Worm (Caenorhabditis elegans): ENCODE data around the gene lips-10.

Gene lips-10

DNA sequence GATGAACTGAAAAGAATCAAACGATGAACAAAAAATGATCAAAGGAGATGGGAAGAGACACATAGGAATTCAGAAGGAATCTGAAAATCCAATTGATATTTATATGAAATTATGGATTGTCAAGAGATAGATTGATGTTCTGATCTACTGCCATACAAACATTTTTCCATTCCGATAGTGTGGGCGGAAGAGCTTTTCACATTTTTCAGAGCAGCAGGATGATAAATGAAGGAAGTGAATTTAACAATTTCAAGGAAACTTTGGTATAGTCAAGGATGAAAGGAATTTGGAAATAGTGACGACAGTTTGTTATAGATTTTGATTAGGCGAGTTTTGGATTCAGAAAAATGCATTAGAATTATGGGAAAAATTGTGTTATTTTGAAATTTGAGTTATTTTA, 33.7 kb upstream of the lips-10 start, which contains the start of gene ubc-24:
Gene ubc-24, plus strand, starts transcription at position 301 of the 400 bp plus-strand sequence.
- no peak for TF ChIP-seq ceh-13 (GFP tag; optimal IDR thresholded peaks at IDR 0.05)

DNA sequence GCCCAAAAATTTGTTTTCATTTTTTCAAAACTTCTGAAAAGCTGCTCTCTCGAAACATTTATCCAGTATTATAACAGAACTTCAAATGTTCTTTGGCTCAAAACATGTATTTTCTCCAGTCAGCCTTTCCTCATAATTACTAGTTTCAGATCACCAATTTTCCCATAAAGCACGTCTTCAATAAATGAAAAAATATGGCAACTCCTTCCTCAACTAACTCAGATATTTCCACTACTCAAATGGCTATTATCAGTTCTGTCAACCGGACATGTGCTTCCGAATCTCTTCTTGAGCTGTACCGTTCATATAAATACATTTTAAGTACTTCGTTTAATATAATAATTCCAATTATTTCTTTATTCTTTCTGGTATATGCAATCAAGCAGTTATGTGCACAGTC, 31.5 kb upstream of the lips-10 start, which contains the start of gene sra-13:
Gene sra-13, plus strand, starts transcription at position 195 of the 400 bp plus-strand sequence.
- TF ChIP-seq pes-1 (GFP tag; IDR thresholded peaks at IDR 0.05), result no peak
- TF ChIP-seq hmbx-1 (tag; optimal IDR thresholded peaks at IDR 0.05), result no peak
- no peak for TF ChIP-seq hnd-1 (tag; optimal IDR thresholded peaks at IDR 0.05)
- no peak for TF ChIP-seq ama-1 (optimal IDR thresholded peaks at IDR 0.05)
- TF ChIP-seq F13C5.2 (tag; optimal IDR thresholded peaks at IDR 0.05), result no peak
- no peak for TF ChIP-seq B0310.2 (tag; optimal IDR thresholded peaks at IDR 0.05)
- no peak for TF ChIP-seq aly-1 (tag; optimal IDR thresholded peaks at IDR 0.05)
- TF ChIP-seq sea-1 (GFP tag; conservative IDR thresholded peaks at IDR 0.05), result no peak
- no peak for TF ChIP-seq tra-4 (tag; optimal IDR thresholded peaks at IDR 0.05)
- no peak for TF ChIP-seq tbx-11 (GFP tag; IDR thresholded peaks at IDR 0.05)
- no peak for TF ChIP-seq tbx-37 (GFP tag; conservative IDR thresholded peaks at IDR 0.05)
- TF ChIP-seq scrt-1 (GFP tag; IDR thresholded peaks at IDR 0.05), result no peak
- TF ChIP-seq hmg-4 (GFP tag; optimal IDR thresholded peaks at IDR 0.05), result no peak
- no peak for TF ChIP-seq ceh-13 (GFP tag; optimal IDR thresholded peaks at IDR 0.05)
- TF ChIP-seq ceh-36 (tag; optimal IDR thresholded peaks at IDR 0.05), result no peak
- TF ChIP-seq flt-1 (GFP tag; IDR thresholded peaks at IDR 0.05), result no peak
- TF ChIP-seq ets-7 (tag; optimal IDR thresholded peaks at IDR 0.05), result no peak

DNA sequence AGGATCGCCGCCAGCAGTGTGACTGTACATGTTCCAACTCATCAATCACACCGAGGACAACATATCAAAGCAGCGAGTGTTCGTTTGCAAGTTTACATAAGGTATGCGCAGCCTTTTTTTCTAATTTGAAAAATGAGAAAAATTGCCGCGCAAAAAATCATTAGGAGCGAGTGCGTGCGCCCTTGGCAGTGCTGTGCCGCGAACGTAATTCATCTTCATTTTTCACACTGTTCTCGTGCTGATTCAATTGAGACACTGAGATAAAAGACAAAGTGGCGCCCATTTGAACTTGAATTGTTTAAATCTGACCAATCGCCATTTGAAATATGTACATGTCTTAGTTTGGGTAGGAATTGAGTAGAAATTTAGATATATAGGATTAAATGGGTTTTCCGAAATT, 29.4 kb upstream of the lips-10 start:
- TF ChIP-seq ceh-13 (GFP tag; optimal IDR thresholded peaks at IDR 0.05), result no peak

DNA sequence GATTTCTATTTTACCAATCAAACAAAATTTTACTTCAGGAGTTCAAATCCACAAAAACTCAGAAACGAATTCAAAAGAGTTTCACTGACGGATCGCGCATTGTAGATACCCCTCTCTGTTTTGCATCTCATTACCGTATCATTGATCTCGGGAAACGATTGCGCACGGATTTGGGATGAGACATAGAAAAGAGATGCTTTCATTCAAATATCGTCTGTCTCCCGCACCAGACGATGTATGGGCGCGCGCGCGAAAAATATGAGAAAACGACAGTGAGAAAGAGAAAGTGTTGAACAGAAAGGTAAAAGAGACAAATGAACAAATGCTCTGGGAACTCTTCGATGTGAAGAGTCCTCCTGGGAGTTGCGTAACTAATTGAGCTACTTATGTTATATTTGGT, 28.0 kb upstream of the lips-10 start:
- no peak for TF ChIP-seq scrt-1 (GFP tag; IDR thresholded peaks at IDR 0.05)
- TF ChIP-seq hmg-4 (GFP tag; optimal IDR thresholded peaks at IDR 0.05), result no peak
- TF ChIP-seq F13C5.2 (tag; optimal IDR thresholded peaks at IDR 0.05), result no peak
- no peak for TF ChIP-seq pes-1 (GFP tag; IDR thresholded peaks at IDR 0.05)
- TF ChIP-seq B0310.2 (tag; optimal IDR thresholded peaks at IDR 0.05), result no peak
- no peak for TF ChIP-seq tbx-11 (GFP tag; IDR thresholded peaks at IDR 0.05)
- no peak for TF ChIP-seq ama-1 (optimal IDR thresholded peaks at IDR 0.05)
- TF ChIP-seq flt-1 (GFP tag; IDR thresholded peaks at IDR 0.05), result no peak
- TF ChIP-seq ets-7 (tag; optimal IDR thresholded peaks at IDR 0.05), result no peak
- no peak for TF ChIP-seq tbx-37 (GFP tag; conservative IDR thresholded peaks at IDR 0.05)
- TF ChIP-seq sea-1 (GFP tag; conservative IDR thresholded peaks at IDR 0.05), result no peak
- no peak for TF ChIP-seq hmbx-1 (tag; optimal IDR thresholded peaks at IDR 0.05)
- TF ChIP-seq tra-4 (tag; optimal IDR thresholded peaks at IDR 0.05), result no peak
- no peak for TF ChIP-seq ceh-13 (GFP tag; optimal IDR thresholded peaks at IDR 0.05)

DNA sequence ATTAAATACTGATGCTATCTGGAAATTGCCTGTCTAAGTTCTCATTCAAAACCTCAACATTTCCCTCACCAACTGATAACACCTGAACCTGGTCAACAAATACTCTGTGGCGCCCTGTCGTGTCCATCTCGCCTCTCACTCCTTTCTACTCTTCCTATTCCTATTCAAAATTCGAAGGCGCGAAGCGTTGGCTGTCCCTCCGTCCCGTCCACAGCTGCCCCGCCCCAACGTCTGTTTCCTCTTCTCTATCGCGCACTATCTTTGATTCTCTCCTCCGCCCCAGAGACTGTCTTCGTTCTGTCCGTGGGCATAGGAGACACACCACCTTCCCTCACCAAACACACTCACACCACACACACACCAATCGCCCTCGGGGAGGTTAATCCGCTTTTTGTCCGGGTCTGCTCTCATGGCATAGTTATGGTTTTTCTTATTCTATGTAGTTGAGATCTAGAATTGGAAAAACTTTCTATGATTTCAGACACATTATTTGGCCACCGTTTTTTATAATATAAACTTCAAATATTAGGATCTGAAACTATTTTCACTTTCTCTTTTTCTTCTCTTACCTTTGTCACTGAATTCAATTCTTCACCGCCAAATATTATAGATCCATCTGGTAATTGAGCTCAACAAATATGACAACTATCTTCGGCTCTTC, 26.8 kb upstream of the lips-10 start, which contains the start of gene efl-3:
Gene efl-3, plus strand, starts transcription at position 611 of the 661 bp plus-strand sequence.
- TF ChIP-seq scrt-1 (GFP tag; IDR thresholded peaks at IDR 0.05) (0 out of 2 replicates have a peak, but pooled peaks have one; percentile 58), ceh-36 (tag; optimal IDR thresholded peaks at IDR 0.05) (peak; percentile 21), aly-1 (tag; optimal IDR thresholded peaks at IDR 0.05) (peak; percentile 43), hmg-4 (GFP tag; optimal IDR thresholded peaks at IDR 0.05) (peak; percentile 63), ama-1 (optimal IDR thresholded peaks at IDR 0.05) (no peak), F13C5.2 (tag; optimal IDR thresholded peaks at IDR 0.05) (no peak), hnd-1 (tag; optimal IDR thresholded peaks at IDR 0.05) (no peak)

DNA sequence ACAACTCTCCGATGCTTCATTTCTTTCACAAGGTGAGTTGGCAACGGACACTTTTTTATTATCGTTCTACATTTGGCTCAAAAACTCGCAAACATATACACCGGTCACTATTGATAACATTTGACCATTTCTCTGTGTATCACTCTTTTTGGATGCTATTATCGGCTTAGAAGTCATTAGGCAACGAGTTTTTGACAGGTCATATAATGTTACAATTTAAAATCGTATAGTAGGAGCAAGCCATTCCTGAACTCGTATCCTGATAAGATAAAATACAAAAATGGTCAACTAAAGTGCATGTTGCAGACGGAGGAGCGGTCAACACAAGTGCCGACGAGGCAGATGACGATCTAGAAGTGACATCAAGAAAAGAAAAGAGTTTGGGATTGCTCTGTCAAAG, 26.0 kb upstream of the lips-10 start:
- TF ChIP-seq ceh-36 (tag; optimal IDR thresholded peaks at IDR 0.05), result no peak

DNA sequence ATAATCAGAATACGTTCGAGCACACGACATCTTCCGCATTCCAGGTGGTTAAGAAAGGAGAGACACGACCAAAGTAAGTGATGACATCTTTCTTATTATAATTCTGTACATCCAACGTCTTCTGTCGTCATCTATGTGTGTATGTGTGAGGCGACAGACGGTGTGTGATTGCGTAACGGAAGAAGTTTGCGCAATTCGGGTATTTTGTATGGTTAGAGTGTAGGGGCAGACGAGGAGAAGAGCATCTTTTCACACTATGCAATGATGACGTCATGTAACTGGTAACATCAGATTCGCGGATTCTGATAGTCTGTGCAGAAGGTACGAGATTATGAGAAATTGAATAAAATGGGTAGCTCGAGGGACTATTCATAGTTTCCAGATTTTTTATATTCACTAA, 23.9 kb upstream of the lips-10 start:
- TF ChIP-seq aly-1 (tag; optimal IDR thresholded peaks at IDR 0.05) (no peak), hmbx-1 (tag; optimal IDR thresholded peaks at IDR 0.05) (no peak), hnd-1 (tag; optimal IDR thresholded peaks at IDR 0.05) (no peak), sea-1 (GFP tag; conservative IDR thresholded peaks at IDR 0.05) (no peak), tbx-37 (GFP tag; conservative IDR thresholded peaks at IDR 0.05) (no peak), tra-4 (tag; optimal IDR thresholded peaks at IDR 0.05) (no peak), F13C5.2 (tag; optimal IDR thresholded peaks at IDR 0.05) (no peak), scrt-1 (GFP tag; IDR thresholded peaks at IDR 0.05) (no peak), tbx-11 (GFP tag; IDR thresholded peaks at IDR 0.05) (no peak), ets-7 (tag; optimal IDR thresholded peaks at IDR 0.05) (no peak), flt-1 (GFP tag; IDR thresholded peaks at IDR 0.05) (no peak), pes-1 (GFP tag; IDR thresholded peaks at IDR 0.05) (no peak), ceh-13 (GFP tag; optimal IDR thresholded peaks at IDR 0.05) (no peak), B0310.2 (tag; optimal IDR thresholded peaks at IDR 0.05) (no peak), ama-1 (optimal IDR thresholded peaks at IDR 0.05) (no peak), ceh-36 (tag; optimal IDR thresholded peaks at IDR 0.05) (no peak), hmg-4 (GFP tag; optimal IDR thresholded peaks at IDR 0.05) (no peak)

DNA sequence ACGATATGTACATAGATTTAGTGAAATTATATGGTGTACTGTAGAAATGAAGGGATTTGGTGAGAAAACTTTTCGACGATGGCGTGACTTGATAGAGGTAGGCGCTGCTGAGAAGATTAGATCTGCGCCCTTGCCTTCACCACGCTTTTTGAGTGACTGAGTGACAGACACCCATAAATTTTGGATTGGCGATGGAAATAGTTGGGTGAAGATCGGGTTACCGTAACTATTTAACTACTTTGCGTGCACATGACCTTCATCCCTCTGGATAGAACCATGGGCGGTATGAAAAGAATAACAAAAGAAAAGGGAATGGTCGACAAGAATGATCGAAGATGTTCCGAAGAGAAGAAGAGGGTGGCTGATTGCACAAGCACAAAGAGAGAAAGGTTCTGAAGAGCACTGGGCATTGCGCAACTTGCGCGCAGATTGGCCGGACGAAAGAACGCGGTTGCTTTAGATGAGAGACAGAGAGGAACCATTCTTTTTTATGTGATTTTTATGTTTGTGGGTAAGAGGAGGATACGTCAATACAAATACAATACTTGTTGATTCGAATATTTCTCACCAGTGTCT, 23.4 kb upstream of the lips-10 start:
- TF ChIP-seq hmg-4 (GFP tag; optimal IDR thresholded peaks at IDR 0.05) (peak; percentile 21), ama-1 (optimal IDR thresholded peaks at IDR 0.05) (no peak), B0310.2 (tag; optimal IDR thresholded peaks at IDR 0.05) (no peak), hnd-1 (tag; optimal IDR thresholded peaks at IDR 0.05) (no peak), hmbx-1 (tag; optimal IDR thresholded peaks at IDR 0.05) (no peak)
